Worm (Caenorhabditis elegans): Measurements from ENCODE around the gene C06E2.9.

The C06E2.9 gene

ce11 chrX:8820643-8821042 lies 40.4 kb upstream of the C06E2.9 start:
- no peak for TF ChIP-seq pqm-1 (tag; optimal IDR thresholded peaks at IDR 0.05)
- TF ChIP-seq C38D4.7 (GFP tag; optimal IDR thresholded peaks at IDR 0.05) = no peak
- TF ChIP-seq ceh-30 (tag; optimal IDR thresholded peaks at IDR 0.05) = no peak
- no peak for TF ChIP-seq ceh-14 (tag; optimal IDR thresholded peaks at IDR 0.05)
- TF ChIP-seq unc-55 (GFP tag; optimal IDR thresholded peaks at IDR 0.05) = no peak
- no peak for TF ChIP-seq sdc-2 (tag; optimal IDR thresholded peaks at IDR 0.05)
- TF ChIP-seq nfya-1 (tag; optimal IDR thresholded peaks at IDR 0.05) = no peak
- no peak for TF ChIP-seq sox-4 (tag; optimal IDR thresholded peaks at IDR 0.05)
- TF ChIP-seq mec-3 (tag; optimal IDR thresholded peaks at IDR 0.05; ENCODE audit: borderline replicate concordance) = no peak
- TF ChIP-seq zip-5 (tag; optimal IDR thresholded peaks at IDR 0.05) = no peak
- no peak for TF ChIP-seq che-1 (tag; optimal IDR thresholded peaks at IDR 0.05)
- no peak for TF ChIP-seq T23F11.4 (GFP tag; optimal IDR thresholded peaks at IDR 0.05)
- no peak for TF ChIP-seq ceh-48 (tag; optimal IDR thresholded peaks at IDR 0.05)
- TF ChIP-seq unc-42 (tag; optimal IDR thresholded peaks at IDR 0.05) = no peak
- no peak for TF ChIP-seq nhr-232 (tag; optimal IDR thresholded peaks at IDR 0.05)
- no peak for TF ChIP-seq sox-2 (GFP tag; IDR thresholded peaks at IDR 0.05)
- no peak for TF ChIP-seq ceh-18 (tag; optimal IDR thresholded peaks at IDR 0.05)
- no peak for TF ChIP-seq hlh-15 (tag; optimal IDR thresholded peaks at IDR 0.05)
- TF ChIP-seq hlh-30 (tag; optimal IDR thresholded peaks at IDR 0.05; ENCODE audit: insufficient read depth) = no peak

DNA sequence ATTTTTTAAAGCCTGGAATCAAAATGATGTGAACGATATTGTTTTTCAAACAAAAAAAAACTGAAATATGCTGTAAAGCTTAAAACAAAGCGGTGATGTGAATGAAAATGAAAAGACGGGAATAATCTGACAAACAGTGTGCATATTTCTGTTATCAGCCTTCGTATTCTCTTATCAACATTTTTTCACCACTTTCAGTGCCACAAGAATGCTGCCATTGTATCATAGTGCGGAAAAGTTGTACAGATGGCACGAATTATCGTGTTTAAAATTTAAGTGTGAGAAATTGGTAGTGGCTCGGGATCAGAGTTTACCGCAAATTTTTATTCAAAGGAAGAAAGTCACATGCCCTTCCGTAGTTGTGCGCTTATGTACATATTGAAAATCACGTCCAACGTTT lies 36.6 kb upstream of the C06E2.9 start, which contains the start of gene ifd-1:
Gene ifd-1 (minus strand): TSS at position 12 of the 400 bp plus-strand sequence.
- TF ChIP-seq zip-5 (tag; optimal IDR thresholded peaks at IDR 0.05) (no peak), ceh-24 (tag; optimal IDR thresholded peaks at IDR 0.05) (no peak), sox-4 (tag; optimal IDR thresholded peaks at IDR 0.05) (no peak), unc-3 (GFP tag; conservative IDR thresholded peaks at IDR 0.05) (no peak), unc-3 (tag; optimal IDR thresholded peaks at IDR 0.05) (no peak), fkh-6 (tag; optimal IDR thresholded peaks at IDR 0.05) (no peak), elt-2 (tag; optimal IDR thresholded peaks at IDR 0.05) (peak; percentile 80)

- no peak for TF ChIP-seq pag-3 (tag; optimal IDR thresholded peaks at IDR 0.05; ENCODE audit: borderline replicate concordance)
These were observed 32.7 kb upstream of the C06E2.9 start, which contains the start of gene rcs-1 for ce11 chrX:8828365-8828764. TSS of gene rcs-1 (minus strand) at chrX:8828540.

DNA sequence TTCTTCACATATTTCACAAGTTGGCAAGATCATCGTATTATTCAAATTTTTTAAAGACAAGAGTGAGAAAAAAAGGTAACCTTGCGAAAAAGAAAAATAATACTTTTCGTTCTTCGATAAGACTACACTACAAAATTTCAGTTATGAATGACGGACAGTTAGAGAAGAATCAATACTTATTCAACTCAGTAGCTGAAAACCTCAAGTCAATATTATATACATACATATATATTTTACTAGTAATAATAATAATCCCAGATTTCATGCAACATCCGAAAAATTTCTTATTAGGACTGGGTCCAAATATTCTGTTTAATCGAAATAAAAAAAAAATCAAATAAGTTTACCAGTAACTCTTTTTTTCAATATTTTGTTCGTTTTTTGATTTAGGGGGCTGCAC lies 29.9 kb upstream of the C06E2.9 start, which contains the start of gene C28G1.6:
Gene C28G1.6 (minus strand): TSS at position 101 of the 400 bp plus-strand sequence.
- TF ChIP-seq elt-2 (tag; optimal IDR thresholded peaks at IDR 0.05) (no peak), K09A11.1 (tag; optimal IDR thresholded peaks at IDR 0.05; ENCODE audit: insufficient read depth) (no peak), odd-2 (tag; optimal IDR thresholded peaks at IDR 0.05) (no peak), sdc-2 (tag; optimal IDR thresholded peaks at IDR 0.05) (no peak), syd-9 (tag; optimal IDR thresholded peaks at IDR 0.05) (no peak), ref-2 (tag; optimal IDR thresholded peaks at IDR 0.05) (no peak), hlh-6 (tag; optimal IDR thresholded peaks at IDR 0.05) (no peak), C38D4.7 (GFP tag; optimal IDR thresholded peaks at IDR 0.05) (no peak), pqm-1 (tag; optimal IDR thresholded peaks at IDR 0.05) (no peak), ceh-48 (tag; optimal IDR thresholded peaks at IDR 0.05) (no peak), hlh-8 (tag; optimal IDR thresholded peaks at IDR 0.05) (no peak), ceh-6 (GFP tag; optimal IDR thresholded peaks at IDR 0.05) (no peak)

ce11 chrX:8835405-8835804 lies 25.7 kb upstream of the C06E2.9 start, which contains the start of gene sec-15:
TSS of gene sec-15 (minus strand) at chrX:8835715.
- no peak for TF ChIP-seq hlh-8 (tag; optimal IDR thresholded peaks at IDR 0.05)
- no peak for TF ChIP-seq K02D7.2 (tag; optimal IDR thresholded peaks at IDR 0.05)
- no peak for TF ChIP-seq ceh-22 (tag; optimal IDR thresholded peaks at IDR 0.05)
